Fruit fly (Drosophila melanogaster): Measurements from ENCODE around the gene CG7768.

The CG7768 gene

DNA sequence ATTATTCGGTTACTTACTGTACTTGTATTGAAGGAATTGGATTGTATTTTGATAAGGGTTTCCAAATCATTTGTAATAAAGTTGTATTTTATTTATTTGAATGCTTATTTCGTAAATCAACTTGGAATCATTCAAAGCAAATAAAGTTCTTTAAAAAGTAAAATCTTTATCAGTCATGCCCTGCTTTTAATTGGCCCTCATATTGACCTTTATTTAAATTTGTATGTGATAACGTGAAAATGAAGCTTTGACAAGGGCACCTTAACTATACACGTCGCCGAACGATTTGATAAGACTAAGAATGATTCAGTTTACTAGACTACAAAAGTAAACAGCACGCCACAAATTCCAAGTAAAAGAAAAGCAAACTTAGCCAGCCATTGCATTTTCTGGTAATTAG lies 4.2 kb downstream of the CG7768 start:
- TF ChIP-seq gt (GFP tag; IDR thresholded peaks at IDR 0.05) (no peak), Mes4 (GFP tag; optimal IDR thresholded peaks at IDR 0.05) (no peak), CG3407 (GFP tag; optimal IDR thresholded peaks at IDR 0.05) (no peak), gsb-n (tag; optimal IDR thresholded peaks at IDR 0.05) (no peak), sug (tag; optimal IDR thresholded peaks at IDR 0.05) (peak; percentile 9), CG13624 (GFP tag; optimal IDR thresholded peaks at IDR 0.05) (no peak), luna (GFP tag; optimal IDR thresholded peaks at IDR 0.05) (no peak), CG8924 (tag; optimal IDR thresholded peaks at IDR 0.05) (no peak), CG10366 (GFP tag; IDR thresholded peaks at IDR 0.05) (no peak), ab (GFP tag; optimal IDR thresholded peaks at IDR 0.05) (no peak), CG2202 (tag; optimal IDR thresholded peaks at IDR 0.05) (no peak), CG6854 (GFP tag; optimal IDR thresholded peaks at IDR 0.05) (no peak), CG8281 (tag; optimal IDR thresholded peaks at IDR 0.05) (no peak), mirr (GFP tag; optimal IDR thresholded peaks at IDR 0.05) (peak; percentile 60), CG34376 (GFP tag; optimal IDR thresholded peaks at IDR 0.05) (peak; percentile 53), slp2 (GFP tag; optimal IDR thresholded peaks at IDR 0.05) (no peak), rib (GFP tag; IDR thresholded peaks at IDR 0.05) (no peak), kay (GFP tag; optimal IDR thresholded peaks at IDR 0.05) (no peak), Tbp (GFP tag; optimal IDR thresholded peaks at IDR 0.05) (no peak), CG7987 (GFP tag; optimal IDR thresholded peaks at IDR 0.05) (no peak), CG11560 (tag; IDR thresholded peaks at IDR 0.05) (no peak), CG17568 (GFP tag; optimal IDR thresholded peaks at IDR 0.05) (no peak), usp (GFP tag; optimal IDR thresholded peaks at IDR 0.05) (no peak)

DNA sequence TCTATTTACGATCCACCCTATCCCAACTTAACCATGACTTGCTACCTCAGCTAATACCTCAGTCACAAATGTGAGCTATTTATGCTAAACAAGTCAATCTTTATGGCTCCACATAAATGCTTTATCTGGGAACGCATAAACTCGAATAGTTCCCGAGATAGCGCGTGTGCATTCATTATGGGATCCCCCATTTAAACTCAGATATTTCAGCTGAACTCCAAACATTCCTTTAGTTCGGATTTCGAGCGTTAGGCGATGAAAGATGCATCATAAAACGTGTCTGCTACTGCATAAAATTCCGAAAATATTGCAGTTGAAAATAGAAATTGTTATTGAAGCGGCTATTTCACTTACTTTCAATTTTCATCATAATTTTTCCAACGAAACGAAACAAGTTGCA lies 5.4 kb downstream of the CG7768 start:
- TF ChIP-seq sd (tag; optimal IDR thresholded peaks at IDR 0.05): peak; percentile 86
- peak; percentile 39; the same call in 1 of the 2 replicates for TF ChIP-seq vvl (GFP tag; IDR thresholded peaks at IDR 0.05)
- peak; percentile 8 for TF ChIP-seq Med (GFP tag)
- TF ChIP-seq Blimp-1 (GFP tag; optimal IDR thresholded peaks at IDR 0.05): peak; percentile 43
- peak in 1 of 3 experiments; percentile 64 for TF ChIP-seq Stat92E (GFP tag; optimal IDR thresholded peaks at IDR 0.05)
- TF ChIP-seq Abd-B (GFP tag; optimal IDR thresholded peaks at IDR 0.05): peak; percentile 26
- no peak for TF ChIP-seq ato (GFP tag; IDR thresholded peaks at IDR 0.05; ENCODE audit: partially characterized antibody)
- TF ChIP-seq D19A (tag; optimal IDR thresholded peaks at IDR 0.05): peak; percentile 9
- TF ChIP-seq abd-A (tag; optimal IDR thresholded peaks at IDR 0.05): peak; percentile 55
- no peak for TF ChIP-seq CG14860 (GFP tag; IDR thresholded peaks at IDR 0.05; ENCODE audit: partially characterized antibody)
- no peak for TF ChIP-seq Gug (GFP tag; IDR thresholded peaks at IDR 0.05)
- no peak for TF ChIP-seq CG2202 (tag; optimal IDR thresholded peaks at IDR 0.05)
- no peak for TF ChIP-seq pita (GFP tag; optimal IDR thresholded peaks at IDR 0.05)
- TF ChIP-seq ftz-f1 (GFP tag; optimal IDR thresholded peaks at IDR 0.05): no peak
- 0 out of 3 replicates have a peak, but pooled peaks have one; percentile 29 for TF ChIP-seq CG2199 (GFP tag; IDR thresholded peaks at IDR 0.05)
- TF ChIP-seq run (tag; optimal IDR thresholded peaks at IDR 0.05): peak; percentile 23

DNA sequence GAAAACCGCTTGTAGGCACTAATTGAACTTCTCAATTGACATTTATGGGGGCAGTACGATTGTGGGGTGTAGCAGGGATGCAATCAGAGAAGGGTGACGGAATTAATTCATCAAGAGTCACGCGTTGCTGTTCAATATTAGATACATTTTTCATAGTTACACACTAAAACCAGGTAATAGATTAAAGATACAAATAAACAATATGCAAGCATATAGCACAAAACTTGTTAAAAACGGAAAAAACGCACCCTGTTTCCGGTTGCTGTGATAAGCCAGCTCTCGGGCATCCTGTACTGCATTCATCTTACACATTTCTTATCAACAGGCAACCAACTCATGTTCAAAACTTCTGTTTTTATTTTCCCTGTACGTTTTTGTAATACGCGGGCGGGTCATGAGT lies 11.1 kb downstream of the CG7768 start:
- TF ChIP-seq HmgZ (tag; optimal IDR thresholded peaks at IDR 0.05) (no peak), sob (GFP tag; IDR thresholded peaks at IDR 0.05) (no peak), CG6175 (GFP tag; IDR thresholded peaks at IDR 0.05) (no peak), pita (GFP tag; optimal IDR thresholded peaks at IDR 0.05) (no peak), Bteb2 (GFP tag; optimal IDR thresholded peaks at IDR 0.05) (no peak), klu (GFP tag; IDR thresholded peaks at IDR 0.05) (no peak), CG17328 (GFP tag; IDR thresholded peaks at IDR 0.05) (no peak), CG7987 (GFP tag; optimal IDR thresholded peaks at IDR 0.05) (no peak), Deaf1 (tag; optimal IDR thresholded peaks at IDR 0.05) (no peak), so (GFP tag; IDR thresholded peaks at IDR 0.05) (no peak), salm (tag; optimal IDR thresholded peaks at IDR 0.05) (no peak), Aef1 (GFP tag; IDR thresholded peaks at IDR 0.05) (no peak), CG33213 (GFP tag; optimal IDR thresholded peaks at IDR 0.05) (no peak), al (GFP tag; IDR thresholded peaks at IDR 0.05) (no peak), CTCF (GFP tag; optimal IDR thresholded peaks at IDR 0.05) (no peak), Ptx1 (GFP tag; IDR thresholded peaks at IDR 0.05) (no peak), CG4424 (GFP tag; optimal IDR thresholded peaks at IDR 0.05) (no peak)

All from whole organism, embryonic.